Fruit fly (Drosophila melanogaster) whole organism, embryonic: ENCODE measurements around the gene mad2.

Experiments used
- C15 ChIP-seq: fragments of 200-800 bp; sonication (Bioruptor generic); IDR thresholded peaks from 3 replicates; pipeline ENCODE4 v1.3.6; 2022; ENCODE audit warnings: missing biosample characterization, missing genetic modification characterization
- CG10959 ChIP-seq: fragments of 200-800 bp; sonication (Bioruptor generic); IDR thresholded peaks from 2 replicates; pipeline ENCODE4 v1.3.6; 2022; ENCODE audit warnings: missing biosample characterization, missing genetic modification characterization
- CG11504 ChIP-seq: fragments of 200-800 bp; sonication (Bioruptor generic); optimal IDR thresholded peaks from 3 replicates; lab custom pipeline; 2019; ENCODE audit warnings: missing biosample characterization, mild to moderate bottlenecking, missing genetic modification characterization, moderate library complexity
- CG11696 ChIP-seq: fragments of 200-800 bp; sonication (Bioruptor generic); IDR thresholded peaks from 2 replicates; pipeline ENCODE4 v1.3.6; 2022; ENCODE audit warnings: missing biosample characterization, missing genetic modification characterization
- CG12391 ChIP-seq: fragments of 200-800 bp; sonication (Bioruptor generic); optimal IDR thresholded peaks from 3 replicates; lab custom pipeline; 2018; ENCODE audit warnings: missing biosample characterization, mild to moderate bottlenecking, missing genetic modification characterization, moderate library complexity
- CG13624 ChIP-seq: fragments of 200-800 bp; sonication (Bioruptor generic); optimal IDR thresholded peaks from 2 replicates; lab custom pipeline; 2016; ENCODE audit warnings: missing biosample characterization, missing genetic modification characterization
- CG14014 ChIP-seq: fragments of 200-800 bp; sonication (Bioruptor generic); IDR thresholded peaks from 2 replicates; pipeline ENCODE4 v1.3.6; 2022; ENCODE audit warnings: missing biosample characterization, missing genetic modification characterization
- CG15514 ChIP-seq: fragments of 200-800 bp; sonication (Bioruptor generic); optimal IDR thresholded peaks from 3 replicates; lab custom pipeline; 2017; ENCODE audit warnings: missing biosample characterization, missing genetic modification characterization, mild to moderate bottlenecking, moderate library complexity, missing genetic modification reagents
- CG1603 ChIP-seq: fragments of 200-800 bp; sonication (Bioruptor generic); optimal IDR thresholded peaks from 2 replicates; lab custom pipeline; 2019; ENCODE audit warnings: missing biosample characterization, mild to moderate bottlenecking, missing genetic modification characterization, moderate library complexity
- CG17359 ChIP-seq: fragments of 200-800 bp; sonication (Bioruptor generic); optimal IDR thresholded peaks from 3 replicates; lab custom pipeline; 2018; ENCODE audit warnings: missing biosample characterization, mild to moderate bottlenecking, missing genetic modification characterization, moderate library complexity
- CG2120 ChIP-seq: fragments of 200-800 bp; sonication (Bioruptor generic); optimal IDR thresholded peaks from 3 replicates; lab custom pipeline; 2016; ENCODE audit warnings: missing biosample characterization, missing genetic modification characterization
- CG2678 ChIP-seq: fragments of 200-800 bp; sonication (Bioruptor generic); optimal IDR thresholded peaks from 3 replicates; lab custom pipeline; 2019; ENCODE audit warnings: missing biosample characterization, mild to moderate bottlenecking, missing genetic modification characterization, moderate library complexity
- CG2712 ChIP-seq: fragments of 200-800 bp; optimal IDR thresholded peaks from 3 replicates; lab custom pipeline; 2019; ENCODE audit warnings: missing biosample characterization, mild to moderate bottlenecking, missing genetic modification characterization, moderate library complexity
- CG30020 ChIP-seq: fragments of 200-800 bp; optimal IDR thresholded peaks from 2 replicates; lab custom pipeline; 2019; ENCODE audit warnings: missing biosample characterization, mild to moderate bottlenecking, missing genetic modification characterization, moderate library complexity
- CG3065 ChIP-seq: fragments of 200-800 bp; sonication (Bioruptor generic); optimal IDR thresholded peaks from 2 replicates; lab custom pipeline; 2016; ENCODE audit warnings: missing biosample characterization, missing genetic modification characterization
- CG5180 ChIP-seq: fragments of 200-800 bp; sonication (Bioruptor generic); optimal IDR thresholded peaks from 3 replicates; lab custom pipeline; 2017; ENCODE audit warnings: missing biosample characterization, missing genetic modification characterization, mild to moderate bottlenecking, moderate library complexity, missing genetic modification reagents
- CG5953 ChIP-seq: fragments of 200-800 bp; sonication (Bioruptor generic); IDR thresholded peaks from 2 replicates; pipeline ENCODE4 v1.3.6; 2022; ENCODE audit warnings: missing biosample characterization, missing genetic modification characterization
- CG7839 ChIP-seq: fragments of 200-800 bp; sonication (Bioruptor generic); optimal IDR thresholded peaks from 3 replicates; lab custom pipeline; 2018; ENCODE audit warnings: missing biosample characterization, mild to moderate bottlenecking, missing genetic modification characterization, moderate library complexity
- CG8290 ChIP-seq, 3 experiments: fragments of 200-800 bp; sonication (Bioruptor generic); optimal IDR thresholded peaks; 2 replicates each; lab custom pipeline; 2016 to 2019; ENCODE audit warnings: missing biosample characterization in 3 of 3, missing genetic modification characterization in 3 of 3, mild to moderate bottlenecking in 2 of 3, moderate library complexity in 1 of 3
- CG9876 ChIP-seq: fragments of 200-800 bp; sonication (Bioruptor generic); optimal IDR thresholded peaks from 2 replicates; lab custom pipeline; 2016; ENCODE audit warnings: missing biosample characterization, missing genetic modification characterization
- CG9932 ChIP-seq: fragments of 200-800 bp; sonication (Bioruptor generic); IDR thresholded peaks from 2 replicates; pipeline ENCODE4 v1.3.6; 2022; ENCODE audit warnings: missing biosample characterization, missing genetic modification characterization
- CHES-1-like ChIP-seq: fragments of 200-800 bp; sonication (Bioruptor generic); optimal IDR thresholded peaks from 2 replicates; lab custom pipeline; 2016; ENCODE audit warnings: missing biosample characterization, missing genetic modification characterization
- D19B ChIP-seq: fragments of 200-800 bp; sonication (Bioruptor generic); optimal IDR thresholded peaks from 2 replicates; lab custom pipeline; 2017; ENCODE audit warnings: missing biosample characterization, mild to moderate bottlenecking, missing genetic modification characterization
- Ets65A ChIP-seq: fragments of 200-800 bp; sonication (Bioruptor generic); peaks from one replicate; lab custom pipeline; 2016; ENCODE audit warnings: missing biosample characterization, missing genetic modification characterization
- H2.0 ChIP-seq: fragments of 200-800 bp; sonication (Bioruptor generic); IDR thresholded peaks from 2 replicates; pipeline ENCODE4 v1.3.6; 2022; ENCODE audit warnings: missing biosample characterization, missing genetic modification characterization
- HHEX ChIP-seq: fragments of 200-800 bp; sonication (Bioruptor generic); optimal IDR thresholded peaks from 3 replicates; lab custom pipeline; 2017; ENCODE audit warnings: missing biosample characterization, mild to moderate bottlenecking, missing genetic modification characterization, missing genetic modification reagents
- Hr51 ChIP-seq, 2 experiments: fragments of 200-800 bp; sonication (Bioruptor generic); optimal IDR thresholded peaks; 2 replicates in 1 of 2; 3 replicates in 1 of 2; lab custom pipeline; 2016 to 2018; ENCODE audit warnings: missing biosample characterization in 2 of 2, missing genetic modification characterization in 2 of 2, mild to moderate bottlenecking in 1 of 2, moderate library complexity in 1 of 2
- Oli ChIP-seq: fragments of 200-800 bp; sonication (Bioruptor generic); optimal IDR thresholded peaks from 2 replicates; lab custom pipeline; 2018; ENCODE audit warnings: missing biosample characterization, mild to moderate bottlenecking, missing genetic modification characterization, moderate library complexity
- PHDP ChIP-seq: fragments of 200-800 bp; sonication (Bioruptor generic); optimal IDR thresholded peaks from 3 replicates; lab custom pipeline; 2018; ENCODE audit warnings: missing biosample characterization, mild to moderate bottlenecking, missing genetic modification characterization, moderate library complexity
- Poxn ChIP-seq: fragments of 200-800 bp; sonication (Bioruptor generic); IDR thresholded peaks from 2 replicates; pipeline ENCODE4 v1.3.6; 2022; ENCODE audit warnings: missing biosample characterization, missing genetic modification characterization
- Side ChIP-seq: fragments of 200-800 bp; sonication (Bioruptor generic); optimal IDR thresholded peaks from 2 replicates; lab custom pipeline; 2016; ENCODE audit warnings: missing biosample characterization, missing genetic modification characterization
- Sox102F ChIP-seq: fragments of 200-800 bp; sonication (Bioruptor generic); optimal IDR thresholded peaks from 2 replicates; lab custom pipeline; 2018; ENCODE audit warnings: missing biosample characterization, mild to moderate bottlenecking, missing genetic modification characterization, moderate library complexity
- Usf ChIP-seq: fragments of 200-800 bp; sonication (Bioruptor generic); optimal IDR thresholded peaks from 2 replicates; lab custom pipeline; 2017; ENCODE audit warnings: missing genotype, missing biosample characterization, missing genetic modification characterization
- bsh ChIP-seq, 2 experiments: fragments of 200-800 bp; sonication (Bioruptor generic); optimal IDR thresholded peaks; 2 replicates each; lab custom pipeline; 2017 to 2018; ENCODE audit warnings: mild to moderate bottlenecking in 2 of 2, missing biosample characterization in 2 of 2, missing genetic modification characterization in 2 of 2, moderate library complexity in 1 of 2
- dimm ChIP-seq: fragments of 200-800 bp; sonication (Bioruptor generic); IDR thresholded peaks from 2 replicates; pipeline ENCODE4 v1.3.6; 2022; ENCODE audit warnings: missing biosample characterization, missing genetic modification characterization
- dysf ChIP-seq: fragments of 200-800 bp; sonication (Bioruptor generic); IDR thresholded peaks from 3 replicates; pipeline ENCODE4 v1.3.6; 2022; ENCODE audit warnings: missing biosample characterization, missing genetic modification characterization
- ftz-f1 ChIP-seq: fragments of 200-800 bp; sonication (Bioruptor generic); optimal IDR thresholded peaks from 2 replicates; lab custom pipeline; 2016; ENCODE audit warnings: missing biosample characterization, missing genetic modification characterization
- ken ChIP-seq: fragments of 200-800 bp; sonication (Bioruptor generic); IDR thresholded peaks from 3 replicates; pipeline ENCODE4 v1.3.6; 2022; ENCODE audit warnings: missing biosample characterization, missing genetic modification characterization
- klu ChIP-seq: fragments of 200-800 bp; sonication (Bioruptor generic); IDR thresholded peaks from 2 replicates; pipeline ENCODE4 v1.3.6; 2022; ENCODE audit warnings: missing biosample characterization, missing genetic modification characterization
- lilli ChIP-seq: fragments of 200-800 bp; sonication (Bioruptor generic); optimal IDR thresholded peaks from 3 replicates; lab custom pipeline; 2016; ENCODE audit warnings: missing biosample characterization, missing genetic modification characterization
- mam ChIP-seq: fragments of 200-800 bp; sonication (Bioruptor generic); optimal IDR thresholded peaks from 3 replicates; lab custom pipeline; 2016; ENCODE audit warnings: missing biosample characterization, missing genetic modification characterization
- mirr ChIP-seq: fragments of 200-800 bp; sonication (Bioruptor generic); optimal IDR thresholded peaks from 3 replicates; lab custom pipeline; 2018; ENCODE audit warnings: missing biosample characterization, mild to moderate bottlenecking, missing genetic modification characterization
- nmo ChIP-seq: fragments of 200-800 bp; sonication (Bioruptor generic); optimal IDR thresholded peaks from 2 replicates; lab custom pipeline; 2018; ENCODE audit warnings: missing biosample characterization, mild to moderate bottlenecking, missing genetic modification characterization, moderate library complexity
- sens ChIP-seq: fragments of 200-800 bp; sonication (Bioruptor generic); peaks from one replicate; lab custom pipeline; 2016; ENCODE audit warnings: missing biosample characterization, missing genetic modification characterization
- so ChIP-seq: fragments of 200-800 bp; sonication (Bioruptor generic); IDR thresholded peaks from 3 replicates; pipeline ENCODE4 v1.3.6; 2022; ENCODE audit warnings: missing biosample characterization, missing genetic modification characterization
- sug ChIP-seq: fragments of 200-800 bp; optimal IDR thresholded peaks from 2 replicates; lab custom pipeline; 2019; ENCODE audit warnings: missing biosample characterization, mild to moderate bottlenecking, missing genetic modification characterization, moderate library complexity
- unpg ChIP-seq: fragments of 200-800 bp; sonication (Bioruptor generic); optimal IDR thresholded peaks from 3 replicates; lab custom pipeline; 2018; ENCODE audit warnings: missing biosample characterization, mild to moderate bottlenecking, missing genetic modification characterization, moderate library complexity
- vnd ChIP-seq: fragments of 200-800 bp; sonication (Bioruptor generic); IDR thresholded peaks from 3 replicates; pipeline ENCODE4 v1.3.6; 2022; ENCODE audit warnings: missing biosample characterization, missing genetic modification characterization; ENCODE audit not compliant: partially characterized antibody
- vvl ChIP-seq: fragments of 200-800 bp; sonication (Bioruptor generic); IDR thresholded peaks from 2 replicates; pipeline ENCODE4 v1.3.6; 2022; ENCODE audit warnings: missing biosample characterization, missing genetic modification characterization
- zf30C ChIP-seq: fragments of 200-800 bp; sonication (Bioruptor generic); optimal IDR thresholded peaks from 3 replicates; lab custom pipeline; 2018; ENCODE audit warnings: missing biosample characterization, mild to moderate bottlenecking, missing genetic modification characterization

The mad2 gene

DNA sequence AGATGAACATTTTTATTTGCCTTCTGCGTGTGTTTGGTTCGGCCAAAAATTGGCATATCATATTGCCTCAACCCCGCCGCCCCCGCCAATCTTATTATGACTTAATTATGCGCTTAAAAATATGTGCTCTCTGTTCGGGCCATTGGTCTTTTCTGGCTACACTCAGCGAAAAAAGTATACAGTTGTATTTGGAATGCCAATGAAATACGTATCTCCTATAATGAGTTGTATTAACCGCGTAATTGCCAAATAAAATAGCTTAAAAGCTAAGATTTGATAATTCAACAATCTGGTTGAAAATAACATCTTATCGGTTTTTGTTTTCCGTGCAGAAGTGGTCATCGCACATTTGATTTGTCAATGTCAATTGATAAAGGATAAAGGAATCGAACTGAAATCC lies 7.1 kb upstream of the mad2 start (continued):
- TF ChIP-seq Hr51 (GFP tag; optimal IDR thresholded peaks at IDR 0.05; lab: Kevin White, UChicago) (peak in 1 of 2 experiments; percentile 38), Poxn (GFP tag; lab: Robert Waterston, UW) (no peak), CG2712 (tag; lab: Kevin White, UChicago) (no peak), ftz-f1 (no peak), Ets65A (GFP tag; lab: Kevin White, UChicago) (peak; percentile 87), CG2678 (peak; percentile 30), sens (GFP tag; lab: Kevin White, UChicago) (peak; percentile 82), CG8290 (GFP tag; optimal IDR thresholded peaks at IDR 0.05; lab: Kevin White, UChicago) (no peak), CG8290 (tag; optimal IDR thresholded peaks at IDR 0.05; lab: Kevin White, UChicago) (peak in 1 of 2 experiments; percentile 40), vvl (GFP tag; lab: Robert Waterston, UW) (peak; percentile 27; the same call in 1 of the 2 replicates), CG11696 (0 out of 2 replicates have a peak, but pooled peaks have one; percentile 23), CG14014 (GFP tag; lab: Robert Waterston, UW) (0 out of 2 replicates have a peak, but pooled peaks have one; percentile 5), CG12391 (tag; lab: Kevin White, UChicago) (peak; percentile 22), CG5180 (GFP tag; lab: Kevin White, UChicago) (no peak), lilli (peak; percentile 7), CG1603 (tag; lab: Kevin White, UChicago) (peak; percentile 38), D19B (GFP tag; lab: Kevin White, UChicago) (no peak), PHDP (tag; lab: Kevin White, UChicago) (peak; percentile 19), zf30C (GFP tag; lab: Kevin White, UChicago) (peak; percentile 3), CG11504 (tag; lab: Kevin White, UChicago) (peak; percentile 18), klu (GFP tag; lab: Robert Waterston, UW) (no peak), Sox102F (GFP tag; lab: Kevin White, UChicago) (peak; percentile 15), mam (GFP tag; lab: Kevin White, UChicago) (peak; percentile 30), dysf (GFP tag; lab: Robert Waterston, UW) (peak; percentile 33; the same call in 1 of the 3 replicates), CG15514 (GFP tag; lab: Kevin White, UChicago) (peak; percentile 18), bsh (GFP tag; optimal IDR thresholded peaks at IDR 0.05; lab: Kevin White, UChicago) (peak in 1 of 2 experiments; percentile 4), Oli (tag; lab: Kevin White, UChicago) (peak; percentile 29), CG17359 (tag; lab: Kevin White, UChicago) (peak; percentile 17), unpg (GFP tag; lab: Kevin White, UChicago) (peak; percentile 7), nmo (GFP tag; lab: Kevin White, UChicago) (peak; percentile 10), vnd (GFP tag; lab: Robert Waterston, UW) (no peak), CG9932 (GFP tag; lab: Robert Waterston, UW) (peak; percentile 30; the same call in 1 of the 2 replicates), CG2120 (GFP tag; lab: Kevin White, UChicago) (peak; percentile 31), so (GFP tag; lab: Robert Waterston, UW) (peak; percentile 23; the same call in 1 of the 3 replicates), CG7839 (tag; lab: Kevin White, UChicago) (peak; percentile 11)

DNA sequence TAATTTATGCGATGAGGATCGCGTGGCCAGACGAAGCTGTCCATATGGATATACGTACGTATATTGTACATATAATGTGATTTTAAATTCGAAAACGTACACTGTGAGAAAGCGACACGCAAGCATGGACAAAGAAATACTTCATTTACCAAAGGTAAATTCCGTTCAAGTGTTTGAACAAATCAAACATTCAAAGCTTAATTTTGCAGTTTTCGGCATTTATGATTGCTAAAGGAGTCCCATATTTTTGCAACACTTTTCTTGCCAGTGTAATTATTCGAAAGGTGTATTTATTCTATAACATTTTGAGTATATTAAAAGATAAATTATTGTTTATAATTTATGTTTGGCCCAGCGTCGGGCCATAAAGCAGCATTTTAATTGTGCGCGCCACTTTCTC lies 6.4 kb upstream of the mad2 start:
- TF ChIP-seq mirr (no peak), CG2678 (peak; percentile 56), CG5953 (GFP tag; lab: Robert Waterston, UW) (no peak), CG30020 (tag; lab: Kevin White, UChicago) (no peak), Side (GFP tag; lab: Kevin White, UChicago) (no peak), Usf (GFP tag; lab: Kevin White, UChicago) (no peak), CG10959 (GFP tag; lab: Robert Waterston, UW) (no peak), ken (GFP tag; lab: Robert Waterston, UW) (no peak), sug (tag; lab: Kevin White, UChicago) (no peak), C15 (GFP tag; lab: Robert Waterston, UW) (no peak), H2.0 (peak; percentile 4; the same call in 1 of the 2 replicates), CG9876 (GFP tag; lab: Kevin White, UChicago) (no peak), HHEX (GFP tag; lab: Kevin White, UChicago) (peak; percentile 20), dimm (GFP tag; lab: Robert Waterston, UW) (0 out of 2 replicates have a peak, but pooled peaks have one; percentile 11), CHES-1-like (no peak), CG3065 (GFP tag; lab: Kevin White, UChicago) (no peak), CG13624 (GFP tag; lab: Kevin White, UChicago) (peak; percentile 31)
